Worm (Caenorhabditis elegans) whole organism, midembryonic: ENCODE measurements around the gene catp-6.

Source experiments
- T22C8.4 ChIP-seq: fragments of 200-800 bp; sonication (Bioruptor generic); IDR thresholded peaks from 2 replicates; pipeline ENCODE4 v1.3.6; 2022; ENCODE audit warnings: missing genetic modification characterization, missing compliant biosample characterization
- cog-1 ChIP-seq: sonication (generic microtip); optimal IDR thresholded peaks from 2 replicates; lab custom pipeline; 2016; ENCODE audit warnings: missing genetic modification characterization, missing compliant biosample characterization
- flt-1 ChIP-seq: fragments of 200-800 bp; sonication (Bioruptor generic); IDR thresholded peaks from 2 replicates; pipeline ENCODE4 v1.3.6; 2022; ENCODE audit warnings: missing genetic modification characterization, missing compliant biosample characterization
- klf-2 ChIP-seq: fragments of 200-800 bp; sonication (Bioruptor generic); conservative IDR thresholded peaks from 2 replicates; pipeline ENCODE4 v1.3.6; 2022; ENCODE audit warnings: missing genetic modification reagents, missing genetic modification characterization, missing compliant biosample characterization
- med-1 ChIP-seq: sonication (generic microtip); optimal IDR thresholded peaks from 2 replicates; lab custom pipeline; 2017; ENCODE audit warnings: missing genetic modification characterization, mild to moderate bottlenecking, missing compliant biosample characterization, antibody characterized with exemption, missing genetic modification reagents; ENCODE audit not compliant: insufficient read depth
- ref-1 ChIP-seq: fragments of 200-800 bp; sonication (Bioruptor generic); conservative IDR thresholded peaks from 2 replicates; pipeline ENCODE4 v1.3.6; 2022; ENCODE audit warnings: missing genetic modification reagents, missing genetic modification characterization, missing compliant biosample characterization
- tab-1 ChIP-seq: fragments of 200-800 bp; sonication (Bioruptor generic); IDR thresholded peaks from 2 replicates; pipeline ENCODE4 v1.3.6; 2022; ENCODE audit warnings: missing genetic modification characterization, missing compliant biosample characterization
- ztf-23 ChIP-seq: fragments of 200-800 bp; sonication (Bioruptor generic); IDR thresholded peaks from 2 replicates; pipeline ENCODE4 v1.3.6; 2022; ENCODE audit warnings: missing genetic modification reagents, missing genetic modification characterization, missing compliant biosample characterization
- ztf-29 ChIP-seq: fragments of 200-800 bp; sonication (Bioruptor generic); IDR thresholded peaks from 2 replicates; pipeline ENCODE4 v1.3.6; 2022; ENCODE audit warnings: missing genetic modification reagents, missing genetic modification characterization, missing compliant biosample characterization

The catp-6 gene

ce11 chrIV:9815432-9815831 is 8.9 kb downstream of the catp-6 start, which contains the start of gene egl-20:
Gene egl-20 (minus strand): TSS chrIV:9815532.
- TF ChIP-seq cog-1 (no peak), T22C8.4 (no peak), klf-2 (no peak), ztf-23 (GFP tag; lab: Robert Waterston, UW) (no peak), ztf-29 (GFP tag; lab: Robert Waterston, UW) (no peak)

- TF ChIP-seq flt-1 (GFP tag; lab: Robert Waterston, UW) (no peak), tab-1 (GFP tag; lab: Robert Waterston, UW) (no peak), ref-1 (GFP tag; lab: Robert Waterston, UW) (no peak), ztf-29 (GFP tag; lab: Robert Waterston, UW) (no peak), ztf-23 (GFP tag; lab: Robert Waterston, UW) (no peak), T22C8.4 (no peak), med-1 (no peak), cog-1 (no peak), klf-2 (no peak)
Observed at ce11 chrIV:9811487-9811886, 12.9 kb downstream of the catp-6 start.

- no peak for TF ChIP-seq klf-2
- TF ChIP-seq ref-1 (GFP tag; lab: Robert Waterston, UW): no peak
- TF ChIP-seq cog-1: no peak
- TF ChIP-seq flt-1 (GFP tag; lab: Robert Waterston, UW): no peak
- no peak for TF ChIP-seq med-1
- no peak for TF ChIP-seq T22C8.4
- no peak for TF ChIP-seq ztf-29 (GFP tag; lab: Robert Waterston, UW)
Observed at ce11 chrIV:9810633-9811032, 13.7 kb downstream of the catp-6 start, which contains the start of gene dct-15. Gene dct-15 (minus strand): TSS chrIV:9810733.

ce11 chrIV:9803544-9803943 is 20.8 kb downstream of the catp-6 start:
- TF ChIP-seq klf-2 (no peak), ztf-29 (GFP tag; lab: Robert Waterston, UW) (no peak), ztf-23 (GFP tag; lab: Robert Waterston, UW) (no peak), cog-1 (no peak), med-1 (no peak), flt-1 (GFP tag; lab: Robert Waterston, UW) (no peak), T22C8.4 (no peak), ref-1 (GFP tag; lab: Robert Waterston, UW) (no peak), tab-1 (GFP tag; lab: Robert Waterston, UW) (no peak)

ce11 chrIV:9802711-9803110 is 21.7 kb downstream of the catp-6 start, which contains the start of gene fat-3:
Gene fat-3 (plus strand): TSS chrIV:9803023.
- TF ChIP-seq med-1: no peak
- no peak for TF ChIP-seq tab-1 (GFP tag; lab: Robert Waterston, UW)
- no peak for TF ChIP-seq ztf-23 (GFP tag; lab: Robert Waterston, UW)
- TF ChIP-seq cog-1: no peak
- no peak for TF ChIP-seq klf-2
- TF ChIP-seq T22C8.4: no peak
- TF ChIP-seq flt-1 (GFP tag; lab: Robert Waterston, UW): no peak
- no peak for TF ChIP-seq ref-1 (GFP tag; lab: Robert Waterston, UW)
- TF ChIP-seq ztf-29 (GFP tag; lab: Robert Waterston, UW): no peak

- TF ChIP-seq tab-1 (GFP tag; lab: Robert Waterston, UW) (no peak), med-1 (no peak), ztf-23 (GFP tag; lab: Robert Waterston, UW) (no peak), klf-2 (no peak), ref-1 (GFP tag; lab: Robert Waterston, UW) (no peak), cog-1 (no peak), ztf-29 (GFP tag; lab: Robert Waterston, UW) (no peak)
Observed at ce11 chrIV:9801418-9801817, 23.0 kb downstream of the catp-6 start.

- no peak for TF ChIP-seq ref-1 (GFP tag; lab: Robert Waterston, UW)
- no peak for TF ChIP-seq klf-2
- no peak for TF ChIP-seq tab-1 (GFP tag; lab: Robert Waterston, UW)
- TF ChIP-seq ztf-23 (GFP tag; lab: Robert Waterston, UW): no peak
- TF ChIP-seq ztf-29 (GFP tag; lab: Robert Waterston, UW): no peak
- no peak for TF ChIP-seq T22C8.4
- TF ChIP-seq med-1: no peak
- TF ChIP-seq flt-1 (GFP tag; lab: Robert Waterston, UW): no peak
- TF ChIP-seq cog-1: no peak
Observed at ce11 chrIV:9799664-9800063, 24.7 kb downstream of the catp-6 start.

- no peak for TF ChIP-seq flt-1 (GFP tag; lab: Robert Waterston, UW)
- TF ChIP-seq tab-1 (GFP tag; lab: Robert Waterston, UW): no peak
- TF ChIP-seq T22C8.4: no peak
Observed at ce11 chrIV:9799129-9799528, 25.3 kb downstream of the catp-6 start, which contains the start of gene fat-4. Gene fat-4 (plus strand): TSS chrIV:9799429.

- TF ChIP-seq ztf-29 (GFP tag; lab: Robert Waterston, UW) (no peak), T22C8.4 (no peak), tab-1 (GFP tag; lab: Robert Waterston, UW) (no peak), ztf-23 (GFP tag; lab: Robert Waterston, UW) (no peak), ref-1 (GFP tag; lab: Robert Waterston, UW) (no peak), med-1 (no peak), cog-1 (no peak), flt-1 (GFP tag; lab: Robert Waterston, UW) (no peak), klf-2 (no peak)
Observed at ce11 chrIV:9798307-9798706, 26.1 kb downstream of the catp-6 start.

ce11 chrIV:9797304-9798003 is 26.9 kb downstream of the catp-6 start, which contains the start of gene T13F2.2:
Gene T13F2.2 (minus strand): TSS chrIV:9797354.
- TF ChIP-seq med-1: no peak
- TF ChIP-seq T22C8.4: no peak
- no peak for TF ChIP-seq cog-1
- no peak for TF ChIP-seq tab-1 (GFP tag; lab: Robert Waterston, UW)
- no peak for TF ChIP-seq klf-2
- no peak for TF ChIP-seq ref-1 (GFP tag; lab: Robert Waterston, UW)
- TF ChIP-seq flt-1 (GFP tag; lab: Robert Waterston, UW): no peak
- TF ChIP-seq ztf-23 (GFP tag; lab: Robert Waterston, UW): no peak
- TF ChIP-seq ztf-29 (GFP tag; lab: Robert Waterston, UW): no peak
